Worm (Caenorhabditis elegans) whole organism, early embryonic: Measurements from ENCODE around the gene pals-19.
"Not testable (repeated sequence)": the region's sequence is repeated elsewhere in the genome, so short reads cannot be mapped to it uniquely, and the experiment has no call there.

ENCODE experiments used
- B0310.2 ChIP-seq: sonication (generic microtip); optimal IDR thresholded peaks from 2 replicates; lab custom pipeline; 2016; ENCODE audit warnings: mild to moderate bottlenecking, missing genetic modification characterization, missing compliant biosample characterization
- F13C5.2 ChIP-seq: sonication (generic microtip); optimal IDR thresholded peaks from 2 replicates; lab custom pipeline; 2017; ENCODE audit warnings: mild to moderate bottlenecking, missing genetic modification characterization, inconsistent platforms, missing compliant biosample characterization
- aly-1 ChIP-seq: sonication (generic microtip); optimal IDR thresholded peaks from 2 replicates; lab custom pipeline; 2016; ENCODE audit warnings: missing genetic modification characterization, missing compliant biosample characterization
- ama-1 ChIP-seq: fragments of 150-350 bp; optimal IDR thresholded peaks from 2 replicates; lab custom pipeline; 2014
- ceh-13 ChIP-seq: fragments of 200-800 bp; sonication (Bioruptor generic); optimal IDR thresholded peaks from 2 replicates; lab custom pipeline; 2018; ENCODE audit warnings: mild to moderate bottlenecking, missing genetic modification characterization, missing compliant biosample characterization
- ceh-36 ChIP-seq: sonication (generic microtip); optimal IDR thresholded peaks from 2 replicates; lab custom pipeline; 2016; ENCODE audit warnings: missing genetic modification characterization, inconsistent platforms, missing compliant biosample characterization
- ets-7 ChIP-seq: sonication (generic microtip); optimal IDR thresholded peaks from 2 replicates; lab custom pipeline; 2016; ENCODE audit warnings: missing genotype, missing genetic modification characterization, missing compliant biosample characterization
- flt-1 ChIP-seq: fragments of 200-800 bp; sonication (Bioruptor generic); IDR thresholded peaks from 2 replicates; pipeline ENCODE4 v1.3.6; 2022; ENCODE audit warnings: missing genetic modification characterization, missing compliant biosample characterization
- hmbx-1 ChIP-seq: sonication (generic microtip); optimal IDR thresholded peaks from 2 replicates; lab custom pipeline; 2016; ENCODE audit warnings: mild to moderate bottlenecking, missing genetic modification characterization, missing compliant biosample characterization
- hmg-4 ChIP-seq: fragments of 200-800 bp; sonication (Bioruptor generic); optimal IDR thresholded peaks from 2 replicates; lab custom pipeline; 2018; ENCODE audit warnings: mild to moderate bottlenecking, missing genetic modification characterization, missing compliant biosample characterization
- hnd-1 ChIP-seq: sonication (generic microtip); optimal IDR thresholded peaks from 2 replicates; lab custom pipeline; 2016; ENCODE audit warnings: missing genetic modification characterization, missing compliant biosample characterization
- pes-1 ChIP-seq: fragments of 200-800 bp; sonication (Bioruptor generic); IDR thresholded peaks from 2 replicates; pipeline ENCODE4 v1.3.6; 2022; ENCODE audit warnings: missing genetic modification reagents, missing genetic modification characterization, missing compliant biosample characterization
- scrt-1 ChIP-seq: fragments of 200-800 bp; sonication (Bioruptor generic); IDR thresholded peaks from 2 replicates; pipeline ENCODE4 v1.3.6; 2022; ENCODE audit warnings: missing genetic modification characterization, missing compliant biosample characterization
- sea-1 ChIP-seq: fragments of 200-800 bp; sonication (Bioruptor generic); conservative IDR thresholded peaks from 2 replicates; pipeline ENCODE4 v1.3.6; 2022; ENCODE audit warnings: missing genetic modification characterization, missing compliant biosample characterization
- tbx-11 ChIP-seq: fragments of 200-800 bp; sonication (Bioruptor generic); IDR thresholded peaks from 2 replicates; pipeline ENCODE4 v1.3.6; 2022; ENCODE audit warnings: missing genetic modification characterization, missing compliant biosample characterization
- tbx-37 ChIP-seq: fragments of 200-800 bp; sonication (Bioruptor generic); conservative IDR thresholded peaks from 2 replicates; pipeline ENCODE4 v1.3.6; 2022; ENCODE audit warnings: missing genetic modification reagents, missing genetic modification characterization, missing compliant biosample characterization
- tra-4 ChIP-seq: sonication (generic microtip); optimal IDR thresholded peaks from 2 replicates; lab custom pipeline; 2017; ENCODE audit warnings: missing genetic modification characterization, missing compliant biosample characterization

pals-19 gene

DNA sequence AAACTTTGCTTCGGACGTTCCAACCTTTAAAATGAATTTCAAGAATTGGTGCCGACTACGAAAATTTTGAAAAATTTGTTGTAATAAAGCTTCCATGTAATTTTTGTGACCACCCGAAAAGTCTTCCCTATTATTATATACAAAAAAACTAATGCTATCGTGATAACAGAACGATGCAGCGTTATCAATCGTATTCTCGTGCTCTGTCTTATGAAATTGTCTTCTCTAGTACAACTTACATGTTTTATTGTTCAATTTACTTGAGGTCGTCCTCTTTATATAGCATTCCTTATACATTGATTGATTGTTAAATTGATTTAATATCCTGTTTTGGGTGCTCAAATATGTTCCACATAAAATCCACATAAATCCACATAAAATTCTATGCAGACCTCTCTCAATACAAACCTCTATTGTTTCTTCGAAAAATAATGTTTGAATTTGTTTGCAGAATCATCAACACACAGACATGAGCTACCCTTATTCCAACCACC is at the start of gene pals-19:
Gene pals-19 (plus strand): TSS at position 444 of the 494 bp plus-strand sequence.
- TF ChIP-seq hnd-1 (tag; lab: Kevin White, UChicago), result no peak
- TF ChIP-seq hmg-4 (GFP tag; lab: Kevin White, UChicago), result no peak
- no peak for TF ChIP-seq ama-1
- no peak for TF ChIP-seq pes-1 (GFP tag; lab: Robert Waterston, UW)
- no peak for TF ChIP-seq tbx-11 (GFP tag; lab: Robert Waterston, UW)
- no peak for TF ChIP-seq scrt-1 (GFP tag; lab: Robert Waterston, UW)
- TF ChIP-seq ceh-36 (tag; lab: Kevin White, UChicago), result no peak
- no peak for TF ChIP-seq F13C5.2 (tag; lab: Kevin White, UChicago)
- TF ChIP-seq flt-1 (GFP tag; lab: Robert Waterston, UW), result no peak
- no peak for TF ChIP-seq ceh-13 (GFP tag; lab: Kevin White, UChicago)
- TF ChIP-seq ets-7 (tag; lab: Kevin White, UChicago), result no peak
- TF ChIP-seq aly-1 (tag; lab: Kevin White, UChicago), result no peak
- no peak for TF ChIP-seq hmbx-1 (tag; lab: Kevin White, UChicago)

DNA sequence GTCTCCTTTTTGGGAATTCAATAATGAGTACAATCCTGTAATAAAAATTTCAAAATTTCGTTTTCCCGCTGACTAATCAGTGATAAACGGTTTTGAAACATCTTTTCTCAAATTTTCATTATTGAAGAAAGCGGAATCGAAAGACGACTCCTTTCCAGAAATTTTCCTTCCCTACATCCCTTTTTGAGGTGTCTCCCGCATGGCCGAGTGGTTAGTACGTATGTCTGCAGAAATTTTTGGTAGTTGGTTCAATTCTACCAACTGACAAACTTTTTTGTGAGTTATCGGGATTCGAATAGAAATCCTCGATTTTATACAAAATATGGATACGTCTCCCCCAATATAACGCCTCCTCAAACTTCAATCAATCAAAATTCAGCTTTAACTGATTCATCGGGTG is 47.2 kb upstream of the pals-19 start:
- TF ChIP-seq tra-4 (tag; lab: Kevin White, UChicago), result no peak
- TF ChIP-seq ceh-13 (GFP tag; lab: Kevin White, UChicago), result no peak
- no peak for TF ChIP-seq scrt-1 (GFP tag; lab: Robert Waterston, UW)
- no peak for TF ChIP-seq tbx-37 (GFP tag; lab: Robert Waterston, UW)
- no peak for TF ChIP-seq pes-1 (GFP tag; lab: Robert Waterston, UW)
- TF ChIP-seq hnd-1 (tag; lab: Kevin White, UChicago), result no peak
- no peak for TF ChIP-seq sea-1 (GFP tag; lab: Robert Waterston, UW)
- no peak for TF ChIP-seq B0310.2 (tag; lab: Kevin White, UChicago)
- no peak for TF ChIP-seq ama-1
- no peak for TF ChIP-seq ets-7 (tag; lab: Kevin White, UChicago)

ce11 chrIII:1355320-1355719 is 46.4 kb upstream of the pals-19 start, which contains the start of gene Y82E9BL.1:
Y82E9BL.1 (minus strand) TSS chrIII:1355420.
- TF ChIP-seq hmbx-1 (tag; lab: Kevin White, UChicago) (no peak), flt-1 (GFP tag; lab: Robert Waterston, UW) (no peak), tbx-11 (GFP tag; lab: Robert Waterston, UW) (no peak), tra-4 (tag; lab: Kevin White, UChicago) (no peak), aly-1 (tag; lab: Kevin White, UChicago) (no peak), tbx-37 (GFP tag; lab: Robert Waterston, UW) (no peak), sea-1 (GFP tag; lab: Robert Waterston, UW) (no peak)

ce11 chrIII:1357973-1358372 is 43.8 kb upstream of the pals-19 start, which contains the start of gene Y82E9BR.8:
Y82E9BR.8 (minus strand) TSS chrIII:1358073.
- TF ChIP-seq hnd-1 (tag; lab: Kevin White, UChicago); B0310.2 (tag; lab: Kevin White, UChicago); flt-1 (GFP tag; lab: Robert Waterston, UW): not testable (repeated sequence)

ce11 chrIII:1359669-1360068 is 42.1 kb upstream of the pals-19 start, which contains the start of gene Y82E9BR.9:
Y82E9BR.9 (minus strand) TSS chrIII:1359769.
- TF ChIP-seq hmg-4 (GFP tag; lab: Kevin White, UChicago), result no peak
- TF ChIP-seq scrt-1 (GFP tag; lab: Robert Waterston, UW), result no peak
- no peak for TF ChIP-seq pes-1 (GFP tag; lab: Robert Waterston, UW)
- TF ChIP-seq ama-1, result no peak

ce11 chrIII:1372563-1372962 is 29.2 kb upstream of the pals-19 start:
- TF ChIP-seq hmbx-1 (tag; lab: Kevin White, UChicago) (no peak), pes-1 (GFP tag; lab: Robert Waterston, UW) (no peak), F13C5.2 (tag; lab: Kevin White, UChicago) (no peak)

DNA sequence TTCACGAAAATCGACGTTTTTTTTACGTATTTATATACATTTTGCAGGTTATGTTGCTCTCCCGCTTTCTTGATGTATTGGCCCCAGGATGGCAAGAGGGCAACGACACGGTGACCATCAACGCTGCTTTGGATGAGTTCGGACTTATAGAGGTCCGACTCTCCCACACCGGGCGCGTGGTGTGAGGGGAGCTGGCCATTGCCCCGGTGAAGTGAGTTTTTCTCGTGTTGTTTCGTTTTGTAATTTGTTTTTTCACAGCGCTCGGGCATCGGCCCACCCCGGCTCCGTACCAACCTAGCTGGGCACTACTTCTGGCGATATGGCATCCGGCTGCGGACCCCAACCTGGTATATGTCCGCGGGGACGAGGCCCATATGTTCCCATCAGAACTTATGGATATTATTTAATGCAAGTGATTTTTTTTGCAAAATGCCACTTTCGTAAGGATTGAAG is 27.4 kb upstream of the pals-19 start, which contains the start of gene Y82E9BR.20:
Gene Y82E9BR.20 (plus strand): TSS at position 51 of the 453 bp plus-strand sequence.
- TF ChIP-seq ets-7 (tag; lab: Kevin White, UChicago), result no peak
- TF ChIP-seq hnd-1 (tag; lab: Kevin White, UChicago), result no peak

DNA sequence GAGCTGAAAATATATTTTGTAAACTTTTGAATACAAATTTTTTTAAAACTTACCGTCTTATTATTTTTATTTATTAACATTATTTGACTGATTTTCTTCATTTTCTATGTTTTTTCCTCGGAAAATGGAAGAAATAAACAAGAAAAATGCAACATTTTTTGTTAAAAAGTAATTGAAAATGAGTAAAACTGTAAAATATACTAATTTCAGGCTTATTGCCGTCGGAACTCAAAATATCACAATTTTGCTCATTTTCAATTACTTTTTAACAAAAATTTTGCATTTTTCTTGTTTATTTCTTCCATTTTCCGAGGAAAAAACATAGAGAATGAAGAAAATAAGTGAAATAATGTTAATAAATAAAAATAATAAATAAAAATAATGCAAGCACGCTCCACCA is 26.2 kb upstream of the pals-19 start, which contains the start of gene Y82E9BR.10:
Gene Y82E9BR.10 (minus strand): TSS at position 101 of the 400 bp plus-strand sequence.
- not testable (repeated sequence) for TF ChIP-seq scrt-1 (GFP tag; lab: Robert Waterston, UW); F13C5.2 (tag; lab: Kevin White, UChicago); hmbx-1 (tag; lab: Kevin White, UChicago)

- not testable (repeated sequence) for TF ChIP-seq hnd-1, hmbx-1, F13C5.2 (tag; lab: Kevin White, UChicago)
These were observed 23.8 kb upstream of the pals-19 start, which contains the start of gene pals-40 for ce11 chrIII:1377903-1378302. pals-40 (minus strand) TSS chrIII:1378003.
